Worm (Caenorhabditis elegans) whole organism, midembryonic: ENCODE measurements around the gene Y22D7AL.7.

ENCODE experiments used
- T22C8.4 ChIP-seq: fragments of 200-800 bp; sonication (Bioruptor generic); IDR thresholded peaks from 2 replicates; pipeline ENCODE4 v1.3.6; 2022; ENCODE audit warnings: missing genetic modification characterization, missing compliant biosample characterization
- cog-1 ChIP-seq: sonication (generic microtip); optimal IDR thresholded peaks from 2 replicates; lab custom pipeline; 2016; ENCODE audit warnings: missing genetic modification characterization, missing compliant biosample characterization
- flt-1 ChIP-seq: fragments of 200-800 bp; sonication (Bioruptor generic); IDR thresholded peaks from 2 replicates; pipeline ENCODE4 v1.3.6; 2022; ENCODE audit warnings: missing genetic modification characterization, missing compliant biosample characterization
- klf-2 ChIP-seq: fragments of 200-800 bp; sonication (Bioruptor generic); conservative IDR thresholded peaks from 2 replicates; pipeline ENCODE4 v1.3.6; 2022; ENCODE audit warnings: missing genetic modification reagents, missing genetic modification characterization, missing compliant biosample characterization
- med-1 ChIP-seq: sonication (generic microtip); optimal IDR thresholded peaks from 2 replicates; lab custom pipeline; 2017; ENCODE audit warnings: missing genetic modification characterization, mild to moderate bottlenecking, missing compliant biosample characterization, antibody characterized with exemption, missing genetic modification reagents; ENCODE audit not compliant: insufficient read depth
- ref-1 ChIP-seq: fragments of 200-800 bp; sonication (Bioruptor generic); conservative IDR thresholded peaks from 2 replicates; pipeline ENCODE4 v1.3.6; 2022; ENCODE audit warnings: missing genetic modification reagents, missing genetic modification characterization, missing compliant biosample characterization
- tab-1 ChIP-seq: fragments of 200-800 bp; sonication (Bioruptor generic); IDR thresholded peaks from 2 replicates; pipeline ENCODE4 v1.3.6; 2022; ENCODE audit warnings: missing genetic modification characterization, missing compliant biosample characterization
- ztf-23 ChIP-seq: fragments of 200-800 bp; sonication (Bioruptor generic); IDR thresholded peaks from 2 replicates; pipeline ENCODE4 v1.3.6; 2022; ENCODE audit warnings: missing genetic modification reagents, missing genetic modification characterization, missing compliant biosample characterization
- ztf-29 ChIP-seq: fragments of 200-800 bp; sonication (Bioruptor generic); IDR thresholded peaks from 2 replicates; pipeline ENCODE4 v1.3.6; 2022; ENCODE audit warnings: missing genetic modification reagents, missing genetic modification characterization, missing compliant biosample characterization

Gene Y22D7AL.7

DNA sequence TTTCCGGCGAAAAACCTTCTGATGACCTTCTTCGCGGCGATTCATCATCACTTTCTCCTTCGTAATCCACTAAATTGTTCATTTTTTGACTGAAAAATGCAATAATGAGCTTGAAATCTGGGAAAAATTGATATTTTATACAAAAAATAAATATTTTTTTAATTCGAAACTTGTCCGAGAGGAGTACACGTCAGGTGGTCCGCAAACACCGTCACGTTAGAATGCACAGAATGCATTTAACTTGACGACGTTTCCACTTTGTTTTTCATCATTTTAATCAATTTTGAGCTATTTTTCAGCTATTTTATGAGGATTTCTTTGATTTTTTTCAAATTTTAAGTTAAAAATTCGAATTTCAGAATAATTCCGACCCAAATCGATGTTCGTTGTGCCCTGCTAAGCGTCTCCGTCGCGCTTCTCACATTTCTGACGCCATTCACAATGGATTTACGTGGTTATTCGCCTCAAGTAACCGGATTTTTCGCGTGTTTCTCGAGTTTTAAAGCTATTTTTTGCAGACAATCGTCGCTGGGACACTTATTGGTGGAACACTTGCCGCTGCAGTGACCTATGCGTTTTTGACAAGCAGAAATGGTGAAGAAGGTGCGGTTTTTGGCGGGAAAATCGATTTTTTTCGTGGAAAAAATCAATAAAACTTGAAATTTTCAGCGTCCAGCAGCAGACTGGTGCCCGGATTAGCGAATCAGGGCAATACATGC, 18.0 kb upstream of the Y22D7AL.7 start, which contains the start of the genes eelo-1 and Y67D2.2:
Gene eelo-1, minus strand, starts transcription at position 89 of the 719 bp plus-strand sequence.
Gene Y67D2.2, plus strand, starts transcription at position 360 of the 719 bp plus-strand sequence.
- TF ChIP-seq ztf-23 (GFP tag; lab: Robert Waterston, UW), result no peak
- TF ChIP-seq T22C8.4 (GFP tag; lab: Robert Waterston, UW), result peak; percentile 8; the same call in 1 of the 2 replicates
- no peak for TF ChIP-seq flt-1 (GFP tag; lab: Robert Waterston, UW)

DNA sequence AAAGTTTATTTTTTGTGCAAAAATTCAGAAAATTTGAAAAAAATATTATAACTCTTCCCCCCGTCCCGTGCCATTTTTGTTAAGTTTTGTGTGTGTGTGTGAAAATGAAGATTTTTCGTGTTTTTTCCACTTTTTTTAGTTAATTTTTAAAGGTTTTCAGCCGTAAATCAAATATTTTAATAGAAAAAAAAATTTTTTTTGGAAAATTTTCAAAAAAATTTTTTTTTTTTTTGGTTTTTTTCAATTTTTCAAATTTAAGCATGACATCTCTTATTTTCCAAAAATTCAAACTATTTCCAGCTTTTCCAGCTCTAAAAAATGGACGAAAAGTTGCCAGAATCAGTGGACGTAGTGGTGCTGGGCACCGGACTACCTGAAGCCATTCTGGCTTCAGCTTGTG, 6.5 kb upstream of the Y22D7AL.7 start, which contains the start of gene rep-1:
Gene rep-1, plus strand, starts transcription at position 301 of the 400 bp plus-strand sequence.
- TF ChIP-seq med-1 (GFP tag; lab: Kevin White, UChicago) (no peak), ref-1 (GFP tag; lab: Robert Waterston, UW) (no peak), cog-1 (tag; lab: Kevin White, UChicago) (no peak), T22C8.4 (GFP tag; lab: Robert Waterston, UW) (no peak), klf-2 (no peak), ztf-29 (GFP tag; lab: Robert Waterston, UW) (no peak), flt-1 (GFP tag; lab: Robert Waterston, UW) (no peak), tab-1 (GFP tag; lab: Robert Waterston, UW) (no peak), ztf-23 (GFP tag; lab: Robert Waterston, UW) (no peak)

DNA sequence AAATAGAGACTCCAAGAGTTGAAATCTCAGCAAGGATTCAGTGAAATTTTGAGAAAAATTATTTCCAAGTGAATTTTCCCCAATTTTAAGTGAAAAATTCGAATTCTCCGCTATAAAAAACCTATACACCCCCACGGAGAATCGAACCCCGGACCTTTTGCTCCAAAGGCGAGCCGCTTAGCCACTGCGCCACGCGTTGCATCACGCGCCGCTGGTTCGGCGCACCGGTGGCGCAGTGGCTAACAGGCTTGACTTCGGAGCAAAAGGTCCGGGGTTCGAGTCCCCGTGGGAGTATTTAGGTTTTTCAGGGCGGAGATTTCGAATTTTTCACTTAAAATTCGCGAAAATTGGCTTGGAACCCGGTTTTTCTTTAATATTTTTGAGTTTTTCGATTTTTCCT, 900 bp upstream of the Y22D7AL.7 start:
- TF ChIP-seq flt-1 (GFP tag; lab: Robert Waterston, UW), result no peak
- no peak for TF ChIP-seq tab-1 (GFP tag; lab: Robert Waterston, UW)
- TF ChIP-seq ztf-23 (GFP tag; lab: Robert Waterston, UW), result no peak
- no peak for TF ChIP-seq med-1 (GFP tag; lab: Kevin White, UChicago)
- TF ChIP-seq T22C8.4 (GFP tag; lab: Robert Waterston, UW), result no peak
- TF ChIP-seq ztf-29 (GFP tag; lab: Robert Waterston, UW), result no peak
- no peak for TF ChIP-seq cog-1 (tag; lab: Kevin White, UChicago)
- no peak for TF ChIP-seq klf-2
- TF ChIP-seq ref-1 (GFP tag; lab: Robert Waterston, UW), result no peak

DNA sequence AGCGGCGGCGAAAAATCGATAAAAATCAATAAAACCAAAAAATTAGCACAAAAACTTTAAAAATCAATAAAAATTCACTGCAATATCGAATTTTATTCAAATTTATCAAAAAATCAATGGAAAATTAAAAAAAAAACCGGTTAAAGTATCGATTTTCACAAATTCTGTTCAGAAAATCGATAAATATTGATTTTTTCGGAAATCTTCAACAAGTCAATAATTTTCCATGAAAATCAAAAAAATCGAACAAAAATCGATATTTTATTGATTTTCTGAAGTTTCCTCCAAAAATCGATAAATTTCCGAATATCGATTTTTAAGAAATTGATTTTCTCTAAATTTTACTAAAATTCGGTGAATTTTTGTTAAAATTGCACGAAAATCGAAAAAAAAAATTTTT, 2.0 kb downstream of the Y22D7AL.7 start:
- TF ChIP-seq ztf-29 (GFP tag; lab: Robert Waterston, UW) (no peak), T22C8.4 (GFP tag; lab: Robert Waterston, UW) (peak; percentile 77), tab-1 (GFP tag; lab: Robert Waterston, UW) (no peak)

DNA sequence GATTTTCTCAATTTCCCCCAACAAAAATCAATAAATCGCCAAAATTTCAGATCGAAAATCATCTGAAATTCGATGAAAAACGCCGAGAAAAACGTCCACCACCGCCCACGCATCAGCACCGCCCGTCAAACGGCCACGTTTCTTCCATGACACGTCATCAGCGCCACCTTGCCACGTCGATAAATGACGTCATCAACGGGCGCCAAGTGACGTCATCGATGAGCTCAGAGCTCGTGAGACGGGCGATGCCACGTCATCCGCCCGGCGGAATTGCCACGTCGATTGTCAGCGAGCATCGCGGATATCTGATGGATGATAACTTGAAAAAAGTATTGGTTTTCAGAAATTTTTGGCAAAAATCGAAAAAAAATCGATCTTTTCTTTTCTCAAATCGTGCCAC, 2.5 kb downstream of the Y22D7AL.7 start:
- TF ChIP-seq T22C8.4 (GFP tag; lab: Robert Waterston, UW) (no peak), flt-1 (GFP tag; lab: Robert Waterston, UW) (no peak), ztf-29 (GFP tag; lab: Robert Waterston, UW) (no peak), ztf-23 (GFP tag; lab: Robert Waterston, UW) (no peak)

DNA sequence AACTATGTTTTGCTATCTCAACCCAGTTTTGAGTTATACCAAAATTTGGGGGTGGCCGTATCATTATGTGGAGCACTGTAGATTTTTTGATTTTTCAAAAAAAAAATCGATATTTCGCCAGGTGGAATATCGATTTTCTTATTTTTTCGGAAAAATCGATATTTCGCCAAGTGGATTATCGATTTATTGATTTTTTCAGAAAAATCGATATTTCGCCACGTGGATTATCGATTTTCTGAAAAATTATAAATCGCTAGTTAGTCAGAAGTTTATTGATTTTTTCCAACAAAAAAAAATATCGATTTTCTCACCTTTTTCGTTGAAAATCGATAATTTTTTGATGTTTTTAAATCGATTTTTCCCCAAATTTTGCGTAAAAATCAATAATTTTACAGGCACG, 3.6 kb downstream of the Y22D7AL.7 start:
- TF ChIP-seq ref-1 (GFP tag; lab: Robert Waterston, UW) (no peak), klf-2 (no peak), cog-1 (tag; lab: Kevin White, UChicago) (no peak), flt-1 (GFP tag; lab: Robert Waterston, UW) (no peak), T22C8.4 (GFP tag; lab: Robert Waterston, UW) (peak; percentile 97), tab-1 (GFP tag; lab: Robert Waterston, UW) (no peak)

DNA sequence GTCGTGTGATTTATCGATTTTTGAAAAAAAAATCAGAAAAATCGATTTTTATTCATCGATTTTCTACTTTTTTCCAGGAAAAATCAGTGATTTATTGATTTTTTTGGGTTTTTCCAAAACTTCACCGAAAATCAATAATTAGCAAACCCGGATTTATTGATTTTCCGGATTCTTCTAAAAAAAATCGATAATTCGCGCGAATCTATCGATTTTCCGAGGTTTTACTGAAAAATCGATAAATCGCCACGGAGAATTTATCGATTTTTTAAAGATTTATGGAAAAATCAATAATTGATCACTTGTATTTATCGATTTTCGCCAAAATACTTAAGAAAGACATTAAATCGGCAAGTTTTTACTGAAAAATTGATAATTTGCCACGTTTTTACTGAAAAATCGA, 7.0 kb downstream of the Y22D7AL.7 start:
- no peak for TF ChIP-seq tab-1 (GFP tag; lab: Robert Waterston, UW)
- TF ChIP-seq T22C8.4 (GFP tag; lab: Robert Waterston, UW), result peak; percentile 83
- TF ChIP-seq cog-1 (tag; lab: Kevin White, UChicago), result no peak
- no peak for TF ChIP-seq ref-1 (GFP tag; lab: Robert Waterston, UW)

DNA sequence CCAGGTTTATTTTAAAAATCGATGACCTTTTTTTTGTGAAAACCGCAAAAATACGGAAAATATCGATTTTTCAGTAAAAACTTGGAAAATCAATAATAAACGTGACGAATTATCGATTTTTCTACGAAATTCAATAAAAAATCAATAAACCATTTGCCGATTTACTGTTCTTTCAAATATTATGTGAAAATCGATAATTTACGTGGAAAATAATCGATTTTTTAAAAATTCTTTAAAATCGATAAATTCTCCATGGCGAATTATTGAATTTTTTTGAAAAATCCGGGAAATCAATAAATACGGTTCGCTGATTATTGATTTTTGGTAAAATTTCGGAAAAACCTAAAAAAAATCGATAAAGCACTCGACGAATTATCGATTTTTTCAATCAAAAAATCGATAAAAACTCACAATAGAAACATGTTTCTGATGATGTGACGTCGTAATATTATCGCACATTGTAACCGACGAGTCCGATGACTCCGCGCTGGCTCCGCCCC, 7.7 kb downstream of the Y22D7AL.7 start:
- TF ChIP-seq T22C8.4 (GFP tag; lab: Robert Waterston, UW), result no peak; the same call in 1 of the 2 replicates
- TF ChIP-seq flt-1 (GFP tag; lab: Robert Waterston, UW), result no peak
- TF ChIP-seq med-1 (GFP tag; lab: Kevin White, UChicago), result no peak
- no peak for TF ChIP-seq ztf-29 (GFP tag; lab: Robert Waterston, UW)
- TF ChIP-seq tab-1 (GFP tag; lab: Robert Waterston, UW), result no peak
- TF ChIP-seq cog-1 (tag; lab: Kevin White, UChicago), result no peak
- no peak for TF ChIP-seq klf-2
- TF ChIP-seq ztf-23 (GFP tag; lab: Robert Waterston, UW), result no peak
- TF ChIP-seq ref-1 (GFP tag; lab: Robert Waterston, UW), result no peak

DNA sequence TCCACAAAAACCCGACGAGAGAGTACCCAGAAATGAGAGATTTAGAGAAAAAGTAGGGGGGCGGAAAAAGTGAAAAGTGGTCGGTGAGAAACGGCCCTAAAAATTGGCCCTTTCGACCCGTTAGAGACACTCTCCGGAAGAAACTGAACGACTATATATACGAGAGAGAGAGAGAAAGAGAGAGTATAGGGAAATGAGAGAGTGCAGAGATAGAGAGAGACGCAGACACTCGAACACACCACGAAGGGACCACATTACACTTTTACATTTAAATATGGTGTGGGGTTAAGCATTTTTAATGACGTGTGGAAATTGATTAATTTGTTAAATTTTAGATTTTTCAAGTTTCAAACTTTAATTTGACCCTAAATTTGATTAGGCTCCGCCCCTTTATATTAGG, 15.1 kb downstream of the Y22D7AL.7 start:
- TF ChIP-seq ztf-29 (GFP tag; lab: Robert Waterston, UW) (0 out of 2 replicates have a peak, but pooled peaks have one; percentile 10), T22C8.4 (GFP tag; lab: Robert Waterston, UW) (no peak), cog-1 (tag; lab: Kevin White, UChicago) (peak; percentile 40), med-1 (GFP tag; lab: Kevin White, UChicago) (no peak), tab-1 (GFP tag; lab: Robert Waterston, UW) (no peak)

DNA sequence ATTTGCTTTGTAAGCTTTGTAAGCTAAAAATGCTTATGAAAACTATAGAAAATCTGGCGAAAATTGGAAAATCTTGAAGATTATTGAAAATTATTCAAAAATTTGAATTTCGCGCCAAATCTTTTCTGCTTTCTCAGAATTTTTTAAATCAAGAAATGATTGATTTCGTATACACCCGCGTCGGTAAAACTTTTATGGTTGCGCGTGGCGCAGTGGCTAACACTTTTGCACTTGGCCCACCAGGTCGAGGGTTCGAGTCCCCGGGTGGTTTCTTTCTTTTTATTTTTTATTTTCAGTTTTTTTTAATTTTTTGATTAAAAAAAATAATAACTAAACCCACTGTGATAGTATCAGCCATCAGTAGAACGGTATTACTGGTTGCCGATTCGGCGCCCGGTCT, 22.4 kb downstream of the Y22D7AL.7 start:
- TF ChIP-seq tab-1 (GFP tag; lab: Robert Waterston, UW), result no peak
- no peak for TF ChIP-seq cog-1 (tag; lab: Kevin White, UChicago)
- no peak for TF ChIP-seq klf-2
- TF ChIP-seq ref-1 (GFP tag; lab: Robert Waterston, UW), result no peak
- no peak for TF ChIP-seq T22C8.4 (GFP tag; lab: Robert Waterston, UW)
- no peak for TF ChIP-seq ztf-29 (GFP tag; lab: Robert Waterston, UW)
- TF ChIP-seq med-1 (GFP tag; lab: Kevin White, UChicago), result no peak
- TF ChIP-seq flt-1 (GFP tag; lab: Robert Waterston, UW), result no peak
- no peak for TF ChIP-seq ztf-23 (GFP tag; lab: Robert Waterston, UW)
